Worm (Caenorhabditis elegans) whole organism, L3 larva: ENCODE measurements around the gene F13H10.1.

Source experiments
- ZK546.5 ChIP-seq: sonication (generic microtip); optimal IDR thresholded peaks from 2 replicates; lab custom pipeline; 2017; ENCODE audit warnings: missing biosample characterization, missing genetic modification characterization
- ama-1 ChIP-seq: fragments of 150-350 bp; optimal IDR thresholded peaks from 2 replicates; lab custom pipeline; 2018
- ceh-16 ChIP-seq: sonication (generic microtip); optimal IDR thresholded peaks from 2 replicates; lab custom pipeline; 2017; ENCODE audit warnings: missing biosample characterization, missing genetic modification characterization
- egl-27 ChIP-seq: sonication (generic microtip); optimal IDR thresholded peaks from 4 replicates; lab custom pipeline; 2017; ENCODE audit warnings: missing biosample characterization, missing genetic modification reagents, missing genetic modification characterization
- eor-1 ChIP-seq, 2 experiments: fragments of 150-350 bp; optimal IDR thresholded peaks; 2 replicates each; lab custom pipeline; 2014 to 2018; ENCODE audit warnings: missing biosample characterization in 2 of 2, missing genetic modification characterization in 2 of 2
- fkh-2 ChIP-seq: fragments of 150-350 bp; optimal IDR thresholded peaks from 2 replicates; lab custom pipeline; 2014; ENCODE audit warnings: missing biosample characterization, missing genetic modification reagents, missing genetic modification characterization
- nhr-12 ChIP-seq: fragments of 150-350 bp; optimal IDR thresholded peaks from 2 replicates; lab custom pipeline; 2014; ENCODE audit warnings: missing biosample characterization, missing genetic modification characterization
- nhr-237 ChIP-seq: fragments of 150-350 bp; optimal IDR thresholded peaks from 2 replicates; lab custom pipeline; 2014; ENCODE audit warnings: missing biosample characterization, missing genetic modification characterization
- unc-39 ChIP-seq: sonication (generic microtip); optimal IDR thresholded peaks from 4 replicates; lab custom pipeline; 2017; ENCODE audit warnings: missing biosample characterization, missing genetic modification characterization

- TF ChIP-seq unc-39 (tag; lab: Kevin White, UChicago) (no peak), fkh-2 (tag; lab: Kevin White, UChicago) (no peak), nhr-237 (tag; lab: Kevin White, UChicago) (no peak), nhr-12 (tag; lab: Kevin White, UChicago) (no peak), eor-1 (tag; optimal IDR thresholded peaks at IDR 0.05; lab: Kevin White, UChicago) (no peak), ZK546.5 (no peak), egl-27 (tag; lab: Kevin White, UChicago) (no peak), ceh-16 (tag; lab: Kevin White, UChicago) (no peak), ama-1 (lab: Kevin White, UChicago) (no peak)
Observed at ce11 chrIV:11015881-11016280, 11.5 kb downstream of the F13H10.1 start, which contains the start of gene F13H10.3.
